Worm (Caenorhabditis elegans) whole organism, L3 larva: ENCODE data around the gene gnrr-4.

ENCODE experiments used
- daf-12 ChIP-seq: fragments of 150-350 bp; optimal IDR thresholded peaks from 2 replicates; lab custom pipeline; 2014; ENCODE audit warnings: missing biosample characterization, missing genetic modification reagents, missing genetic modification characterization
- elt-2 ChIP-seq: sonication (generic microtip); optimal IDR thresholded peaks from 2 replicates; lab custom pipeline; 2016; ENCODE audit warnings: missing genetic modification reagents, mild to moderate bottlenecking, missing genetic modification characterization, missing compliant biosample characterization

Gene gnrr-4

DNA sequence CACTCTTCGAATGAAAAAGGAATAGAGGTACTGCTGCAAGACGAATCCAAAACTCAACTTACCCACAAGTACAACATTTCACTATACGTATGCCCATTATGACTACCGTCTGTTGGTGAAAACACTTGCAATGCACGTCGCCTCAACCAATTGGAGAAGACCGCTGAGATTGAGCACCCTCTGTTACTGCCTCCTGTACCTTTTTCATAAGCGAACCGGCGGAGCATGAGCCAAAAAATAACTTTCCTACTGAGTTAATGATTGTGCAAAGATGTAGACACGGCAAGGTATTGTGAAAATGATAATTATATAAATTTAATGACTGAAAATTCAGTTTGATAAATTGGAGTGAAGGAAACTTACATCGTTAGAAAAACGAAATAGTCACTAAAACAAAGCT lies 54.0 kb downstream of the gnrr-4 start:
- TF ChIP-seq daf-12 (tag; lab: Kevin White, UChicago) (no peak), elt-2 (tag; lab: Kevin White, UChicago) (no peak)
